Worm (Caenorhabditis elegans): ENCODE measurements around the gene sri-71.
"Not testable (repeated sequence)": the region's sequence is repeated elsewhere in the genome, so short reads cannot be mapped to it uniquely, and the experiment has no call there.

sri-71 gene

DNA sequence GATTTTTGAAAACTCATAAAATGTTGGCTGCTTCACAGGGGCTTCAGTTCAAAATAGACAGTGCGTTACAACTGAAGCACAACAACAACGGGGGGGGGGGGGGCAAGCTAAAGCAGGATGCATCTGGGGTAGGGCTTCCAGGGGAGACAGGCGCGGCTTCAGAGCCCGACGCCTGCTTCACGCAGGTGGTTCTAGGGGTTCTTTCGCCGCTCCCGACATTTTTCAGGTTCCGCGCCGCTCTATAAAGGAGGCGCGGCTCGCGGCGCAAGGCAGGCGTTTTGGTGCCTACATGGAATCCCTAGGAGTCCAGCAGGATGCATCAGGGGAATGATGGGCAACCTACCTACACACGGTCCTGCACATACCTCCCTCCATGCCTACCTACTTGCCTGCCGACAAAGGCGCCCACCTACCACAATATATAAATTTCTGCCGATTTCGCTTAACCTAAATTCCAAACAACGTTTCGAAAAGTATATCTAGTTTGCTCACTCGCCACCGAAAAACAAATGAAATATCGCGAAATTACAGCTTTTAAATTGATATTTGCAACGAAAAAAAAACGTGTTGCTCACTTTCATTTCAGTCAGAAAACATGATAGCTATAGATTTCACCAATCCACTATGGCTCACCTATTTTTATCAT is at the start of gene sri-71:
Gene sri-71 (plus strand): TSS at position 596 of the 646 bp plus-strand sequence.
- no peak for TF ChIP-seq dao-5 (tag; optimal IDR thresholded peaks at IDR 0.05)
- TF ChIP-seq him-1 (tag; optimal IDR thresholded peaks at IDR 0.05), result no peak
- no peak for TF ChIP-seq W03F9.2 (tag; optimal IDR thresholded peaks at IDR 0.05)

DNA sequence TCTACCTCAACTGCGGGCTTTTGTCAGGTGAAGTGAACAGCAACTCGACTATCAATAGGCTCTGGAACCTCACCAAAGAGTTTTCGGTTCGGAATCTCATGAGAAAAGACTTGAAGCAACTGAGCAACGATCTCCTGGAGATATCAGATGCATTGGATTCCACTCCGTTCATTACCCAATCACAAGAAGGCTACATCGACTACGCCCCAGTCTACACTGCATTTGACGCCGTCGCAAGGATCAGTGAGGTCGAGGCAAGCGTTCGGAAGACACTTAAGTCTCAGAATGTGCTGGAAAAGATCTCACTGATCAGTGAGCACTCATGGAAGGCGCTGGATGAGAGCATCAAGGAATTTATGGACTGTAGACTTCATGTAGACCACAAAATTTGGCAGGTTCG is 49.3 kb upstream of the sri-71 start:
- TF ChIP-seq dao-5 (tag; optimal IDR thresholded peaks at IDR 0.05) (no peak), W03F9.2 (tag; optimal IDR thresholded peaks at IDR 0.05) (no peak), him-1 (tag; optimal IDR thresholded peaks at IDR 0.05) (no peak)

DNA sequence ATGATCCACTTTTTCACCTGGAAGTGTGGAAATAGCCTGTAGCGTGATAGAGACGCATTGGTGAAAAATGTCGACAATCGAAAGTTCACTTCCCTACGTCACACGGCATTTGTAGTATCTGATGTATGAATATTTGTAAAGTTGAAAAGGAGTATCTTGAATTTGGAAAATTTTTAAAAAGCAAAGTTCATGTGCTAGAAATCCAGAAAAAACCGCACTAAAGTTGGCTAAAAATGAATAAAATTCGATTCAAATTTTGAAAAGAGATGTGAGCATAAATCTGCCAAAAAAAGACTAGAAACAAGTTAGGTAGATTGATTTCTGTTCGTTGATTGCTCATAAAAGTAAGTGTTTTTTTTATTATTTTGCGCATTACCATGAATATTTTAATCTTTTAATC is 44.5 kb upstream of the sri-71 start, which contains the start of gene sri-74:
Gene sri-74 (minus strand): TSS at position 101 of the 400 bp plus-strand sequence.
- TF ChIP-seq W03F9.2 (tag; optimal IDR thresholded peaks at IDR 0.05), result no peak
- no peak for TF ChIP-seq him-1 (tag; optimal IDR thresholded peaks at IDR 0.05)
- no peak for TF ChIP-seq dao-5 (tag; optimal IDR thresholded peaks at IDR 0.05)

DNA sequence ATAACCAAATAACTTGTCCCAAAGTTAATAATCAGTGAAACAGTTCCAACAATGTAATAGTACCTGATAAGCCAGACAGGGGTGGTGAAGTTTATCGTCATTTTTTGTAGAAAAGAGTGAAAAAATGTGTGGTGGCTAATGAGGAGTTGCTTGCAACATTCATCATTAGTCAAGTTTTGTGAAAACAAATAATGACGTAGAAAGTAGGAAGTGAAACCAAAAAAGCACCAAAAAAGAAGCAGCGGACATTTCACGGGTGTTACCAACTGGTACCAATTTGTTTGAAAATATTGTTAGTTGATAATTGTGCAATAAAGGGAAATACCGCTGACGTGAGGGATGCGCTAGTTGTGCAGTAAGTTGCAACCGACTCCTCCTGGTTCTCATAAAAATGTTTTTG is 42.1 kb upstream of the sri-71 start, which contains the start of gene sri-36:
Gene sri-36 (minus strand): TSS at position 101 of the 400 bp plus-strand sequence.
- no peak for TF ChIP-seq him-1 (tag; optimal IDR thresholded peaks at IDR 0.05)
- no peak for TF ChIP-seq dao-5 (tag; optimal IDR thresholded peaks at IDR 0.05)
- no peak for TF ChIP-seq W03F9.2 (tag; optimal IDR thresholded peaks at IDR 0.05)

DNA sequence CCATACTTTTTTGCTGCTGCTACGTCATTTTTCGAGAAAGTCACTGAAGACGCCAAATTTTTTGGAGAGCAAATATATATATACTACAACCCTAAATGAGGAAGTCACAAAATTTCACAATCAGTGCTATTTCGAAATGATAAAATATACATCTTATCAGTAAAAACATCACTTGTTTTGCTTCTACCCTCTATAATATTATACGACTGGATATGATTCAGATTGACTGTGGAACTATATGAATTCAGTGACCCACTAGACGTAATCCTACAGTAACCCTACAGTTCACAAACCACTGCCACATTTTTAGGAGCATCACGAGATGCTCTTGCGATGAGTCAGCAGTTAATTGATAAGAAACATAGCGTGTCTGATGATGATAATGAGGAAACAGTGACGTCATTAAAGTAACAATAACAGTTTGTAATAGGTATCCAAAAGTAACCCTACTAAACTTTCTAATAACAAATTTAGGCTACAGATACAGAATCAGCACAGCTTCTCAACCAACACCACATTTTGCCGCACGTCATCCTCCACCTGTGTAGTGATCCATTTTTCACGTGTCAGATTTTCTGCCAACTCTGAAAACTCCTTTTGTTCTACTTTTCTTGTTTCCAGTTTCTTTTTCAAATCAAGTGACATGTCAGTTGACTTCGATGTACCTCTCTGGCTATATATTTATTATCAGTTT is 40.5 kb upstream of the sri-71 start, which contains the start of the genes F33H12.7 and sri-39:
Gene F33H12.7 (minus strand): TSS at position 51 of the 694 bp plus-strand sequence.
Gene sri-39 (plus strand): TSS at position 644 of the 694 bp plus-strand sequence.
- TF ChIP-seq dao-5 (tag; optimal IDR thresholded peaks at IDR 0.05), result no peak
- no peak for TF ChIP-seq him-1 (tag; optimal IDR thresholded peaks at IDR 0.05)
- no peak for TF ChIP-seq W03F9.2 (tag; optimal IDR thresholded peaks at IDR 0.05)

DNA sequence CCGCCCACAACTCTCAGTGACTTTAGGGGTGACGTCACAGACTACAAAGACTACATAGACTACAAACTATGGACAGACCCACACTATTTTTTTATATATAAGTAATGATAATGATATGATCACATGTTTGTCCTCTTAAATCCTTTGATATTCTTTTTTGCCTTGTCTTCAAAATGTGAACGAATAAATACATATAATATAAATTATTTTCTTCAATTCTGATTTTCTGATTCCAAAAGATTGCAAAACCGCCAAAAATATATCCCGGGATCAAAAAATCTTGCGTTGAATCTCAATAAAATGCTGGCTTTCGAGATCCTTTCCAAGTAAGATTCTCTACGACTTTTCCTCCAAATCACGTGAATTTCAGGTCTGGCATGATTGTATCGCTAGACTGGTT is 27.4 kb upstream of the sri-71 start, which contains the start of gene F33H12.1:
Gene F33H12.1 (plus strand): TSS at position 301 of the 400 bp plus-strand sequence.
- not testable (repeated sequence) for TF ChIP-seq him-1, dao-5, W03F9.2 (tag; optimal IDR thresholded peaks at IDR 0.05)

DNA sequence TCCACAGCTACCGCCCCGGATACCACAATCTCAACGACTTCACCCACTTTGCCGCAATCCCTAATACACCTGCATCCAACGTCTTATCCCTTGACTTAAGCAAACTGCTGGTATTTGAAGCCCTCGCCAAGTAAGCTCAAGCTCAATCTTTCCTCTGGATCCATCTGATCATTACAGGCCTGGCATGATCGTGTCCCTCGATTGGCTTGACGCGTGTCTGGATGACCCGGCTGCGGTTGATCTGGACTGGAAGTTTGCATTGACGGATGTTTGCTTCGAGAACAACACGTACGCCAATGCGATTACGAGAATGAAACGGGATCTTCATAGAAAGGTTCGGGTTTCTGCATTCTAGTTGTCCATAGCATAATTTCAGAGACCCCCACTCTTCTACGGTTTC is 26.6 kb upstream of the sri-71 start:
- TF ChIP-seq W03F9.2 (tag; optimal IDR thresholded peaks at IDR 0.05) (no peak), him-1 (tag; optimal IDR thresholded peaks at IDR 0.05) (no peak)

DNA sequence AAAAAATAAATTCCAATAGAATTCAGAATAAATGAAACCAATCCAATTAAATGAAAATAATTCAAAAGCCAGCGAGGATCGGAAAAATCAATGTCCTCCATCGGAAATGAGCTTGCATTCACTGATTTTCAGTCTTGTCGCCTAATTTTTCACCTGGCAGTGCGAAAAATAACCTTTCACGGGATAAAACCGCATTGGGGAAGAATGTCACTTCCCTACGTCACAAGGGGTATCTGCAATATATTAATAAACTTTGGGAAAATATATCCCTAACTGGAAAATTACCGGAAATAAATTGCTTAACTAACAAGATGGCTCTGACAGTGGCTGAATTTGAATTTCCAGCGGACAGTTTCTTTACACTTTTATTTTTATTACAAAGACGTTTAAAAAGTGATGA is 22.2 kb upstream of the sri-71 start, which contains the start of gene sri-77:
Gene sri-77 (minus strand): TSS at position 101 of the 400 bp plus-strand sequence.
- TF ChIP-seq him-1 (tag; optimal IDR thresholded peaks at IDR 0.05), result no peak
- no peak for TF ChIP-seq dao-5 (tag; optimal IDR thresholded peaks at IDR 0.05)
- TF ChIP-seq W03F9.2 (tag; optimal IDR thresholded peaks at IDR 0.05), result no peak

DNA sequence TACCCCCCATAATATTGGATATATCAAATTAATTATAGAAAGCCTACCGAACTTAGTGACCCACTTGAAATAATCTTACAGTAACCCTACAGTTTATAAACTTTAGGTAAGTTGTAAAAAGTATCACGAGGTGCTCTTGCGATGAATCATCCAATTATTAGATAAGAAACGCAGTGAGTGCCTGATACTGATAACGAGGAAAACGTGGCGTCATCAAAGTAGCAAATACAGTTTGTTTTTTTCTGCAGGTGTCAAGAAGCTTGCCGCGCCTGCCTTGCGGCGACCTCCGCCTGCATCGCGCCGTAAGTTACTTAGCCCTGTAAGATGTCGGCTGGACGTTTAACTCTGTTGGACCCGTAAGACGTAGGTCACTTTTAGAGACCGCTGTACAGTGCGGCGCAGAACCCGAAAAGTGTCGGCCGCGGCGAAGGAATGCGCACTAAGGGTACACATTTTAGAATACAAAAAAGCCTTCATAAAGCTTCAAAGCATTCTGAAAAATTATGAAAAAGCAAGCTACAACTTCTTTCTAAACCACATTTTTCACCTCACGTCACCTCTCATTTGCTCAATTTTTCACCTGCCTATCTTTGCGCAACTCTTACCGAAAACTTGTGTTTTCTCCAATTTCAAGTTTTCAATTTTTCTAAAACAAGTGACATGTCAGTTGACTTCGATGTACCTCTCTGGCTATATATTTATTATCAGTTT is 17.2 kb upstream of the sri-71 start, which contains the start of gene sri-38:
Gene sri-38 (plus strand): TSS at position 661 of the 711 bp plus-strand sequence.
- no peak for TF ChIP-seq dao-5 (tag; optimal IDR thresholded peaks at IDR 0.05)
- no peak for TF ChIP-seq W03F9.2 (tag; optimal IDR thresholded peaks at IDR 0.05)
- no peak for TF ChIP-seq him-1 (tag; optimal IDR thresholded peaks at IDR 0.05)

DNA sequence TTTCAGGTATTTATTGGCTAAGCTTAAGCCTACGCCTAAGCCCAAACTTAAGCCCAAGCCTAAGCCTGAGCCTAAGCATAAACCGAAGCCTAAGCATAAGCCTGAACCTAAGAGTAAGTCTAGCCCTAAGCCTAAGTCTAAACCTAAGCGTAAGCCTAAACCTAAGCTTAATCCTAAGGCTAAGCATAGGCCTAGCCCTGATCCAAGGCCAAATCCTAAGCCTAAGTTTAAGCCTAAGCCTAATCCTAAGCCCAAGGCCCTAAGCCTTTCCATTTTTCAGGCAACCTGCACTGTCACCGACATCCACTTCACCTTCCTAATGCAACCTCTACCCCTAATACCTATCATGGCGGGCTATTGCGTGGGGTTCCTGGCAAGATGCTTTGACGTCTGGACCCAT is 16.5 kb upstream of the sri-71 start:
- no peak for TF ChIP-seq W03F9.2 (tag; optimal IDR thresholded peaks at IDR 0.05)
- no peak for TF ChIP-seq him-1 (tag; optimal IDR thresholded peaks at IDR 0.05)
- TF ChIP-seq dao-5 (tag; optimal IDR thresholded peaks at IDR 0.05), result no peak

DNA sequence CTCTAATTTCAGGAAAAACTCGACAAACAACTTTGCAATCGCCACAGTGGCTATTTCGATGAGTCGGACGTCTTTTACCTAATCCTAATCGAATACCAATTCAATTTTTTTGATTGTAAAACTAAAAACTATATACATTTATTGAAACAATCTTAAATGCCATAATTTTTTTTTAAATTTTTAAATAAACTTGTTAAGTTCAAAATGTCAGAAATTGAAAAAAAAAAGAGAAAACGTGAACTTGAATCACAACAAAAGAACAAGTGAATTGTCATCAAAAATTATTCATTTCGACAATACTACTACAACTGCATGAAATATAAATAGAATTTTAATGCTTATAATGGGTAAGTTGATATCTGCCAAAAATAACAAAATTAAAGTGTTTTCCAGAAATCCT is 15.3 kb upstream of the sri-71 start, which contains the start of gene D2062.13:
Gene D2062.13 (plus strand): TSS at position 301 of the 400 bp plus-strand sequence.
- TF ChIP-seq him-1, W03F9.2, dao-5 (tag; optimal IDR thresholded peaks at IDR 0.05): not testable (repeated sequence)

DNA sequence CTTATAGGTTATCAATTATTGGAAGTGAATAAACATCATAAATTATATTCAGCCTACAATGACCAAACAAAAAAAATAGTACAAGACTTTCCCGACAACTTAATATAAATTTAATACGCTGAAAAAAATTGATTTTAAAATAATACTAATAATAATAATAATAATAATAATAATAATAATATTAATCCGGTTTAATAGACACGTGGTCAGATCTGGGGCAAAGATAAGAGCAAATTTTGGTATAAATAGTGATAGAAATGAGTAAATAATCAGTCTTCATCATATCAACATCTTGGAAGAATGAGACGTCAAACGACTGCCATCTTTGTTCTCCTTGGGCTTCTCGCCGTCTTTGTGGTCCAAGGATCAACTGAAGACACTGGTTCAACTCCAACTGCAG is 10.9 kb upstream of the sri-71 start, which contains the start of gene msrp-5:
Gene msrp-5 (plus strand): TSS at position 301 of the 400 bp plus-strand sequence.
- TF ChIP-seq dao-5, W03F9.2, him-1 (tag; optimal IDR thresholded peaks at IDR 0.05): not testable (repeated sequence)

DNA sequence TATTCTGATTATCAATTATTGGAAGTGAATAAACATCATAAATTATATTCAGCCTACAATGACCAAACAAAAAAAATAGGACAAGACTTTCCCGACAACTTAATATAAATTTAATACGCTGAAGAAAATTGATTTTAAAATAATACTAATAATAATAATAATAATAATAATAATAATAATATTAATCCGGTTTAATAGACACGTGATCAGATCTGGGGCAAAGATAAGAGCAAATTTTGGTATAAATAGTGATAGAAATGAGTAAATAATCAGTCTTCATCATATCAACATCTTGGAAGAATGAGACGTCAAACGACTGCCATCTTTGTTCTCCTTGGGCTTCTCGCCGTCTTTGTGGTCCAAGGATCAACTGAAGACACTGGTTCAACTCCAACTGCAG is 8.4 kb upstream of the sri-71 start, which contains the start of gene msrp-6:
Gene msrp-6 (plus strand): TSS at position 301 of the 400 bp plus-strand sequence.
- not testable (repeated sequence) for TF ChIP-seq dao-5, him-1, W03F9.2 (tag; optimal IDR thresholded peaks at IDR 0.05)

Data from whole organism, L4/young adult.